Worm (Caenorhabditis elegans): Measurements from ENCODE around the gene dpl-1.

Gene dpl-1

DNA sequence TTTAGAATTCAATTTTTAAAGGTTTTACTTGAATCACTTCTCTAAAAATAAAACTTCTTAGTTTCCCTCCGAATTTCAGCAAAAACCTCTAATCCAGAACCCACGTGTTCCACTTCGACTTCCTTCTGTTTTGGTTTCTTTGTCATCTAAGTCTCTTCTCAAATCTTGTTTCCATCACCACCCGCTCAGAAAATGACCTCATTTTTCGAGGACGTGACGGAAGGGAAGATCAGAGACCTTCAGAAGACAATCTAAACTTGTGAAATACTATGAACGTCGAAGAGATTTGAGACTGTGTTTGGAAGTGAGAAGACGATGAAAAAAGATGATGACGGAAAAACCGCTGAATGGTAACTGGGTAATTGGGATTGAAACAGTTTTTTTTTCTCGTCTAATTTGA lies 19.9 kb downstream of the dpl-1 start:
- TF ChIP-seq pha-2 (tag; optimal IDR thresholded peaks at IDR 0.05) (no peak), ceh-45 (GFP tag; IDR thresholded peaks at IDR 0.05) (no peak), ceh-19 (GFP tag; optimal IDR thresholded peaks at IDR 0.05) (no peak), ceh-6 (GFP tag; optimal IDR thresholded peaks at IDR 0.05) (no peak), unc-55 (GFP tag; optimal IDR thresholded peaks at IDR 0.05) (no peak), pat-9 (tag; optimal IDR thresholded peaks at IDR 0.05) (no peak), ceh-14 (tag; optimal IDR thresholded peaks at IDR 0.05) (no peak), gmeb-2 (tag; optimal IDR thresholded peaks at IDR 0.05) (no peak), pax-1 (tag; optimal IDR thresholded peaks at IDR 0.05) (no peak), hlh-30 (tag; optimal IDR thresholded peaks at IDR 0.05; ENCODE audit: insufficient read depth) (no peak), ztf-16 (tag; optimal IDR thresholded peaks at IDR 0.05) (no peak), F13H6.1 (tag; optimal IDR thresholded peaks at IDR 0.05) (no peak), elt-2 (tag; optimal IDR thresholded peaks at IDR 0.05) (no peak)

DNA sequence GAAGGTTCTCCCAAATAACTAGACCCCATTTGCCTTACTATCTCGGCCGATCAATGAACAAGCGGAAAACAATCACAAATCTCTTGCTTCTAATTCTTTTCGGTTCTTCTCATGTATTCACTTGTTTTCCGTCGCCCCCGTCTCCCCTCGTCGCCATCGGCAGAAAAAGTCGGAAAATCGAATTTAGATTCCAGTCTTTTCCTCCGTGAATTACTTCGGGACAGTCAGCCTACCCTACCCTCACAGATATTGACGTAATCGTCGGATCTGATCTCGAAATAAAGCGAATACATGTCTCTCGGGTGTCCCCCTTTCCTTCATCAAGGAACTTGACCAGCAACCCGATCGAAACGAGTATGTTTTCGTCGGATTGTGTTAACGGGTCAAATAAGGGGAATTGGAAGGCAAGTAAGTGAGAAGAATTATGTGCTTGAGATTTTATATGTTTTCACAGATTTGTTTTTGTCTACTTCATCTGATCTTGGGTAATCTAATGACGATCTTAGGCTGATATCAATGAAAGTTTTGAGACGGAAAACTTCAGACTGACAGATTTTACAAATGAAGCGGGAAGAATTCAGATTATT lies 20.9 kb downstream of the dpl-1 start:
- TF ChIP-seq ama-1 (optimal IDR thresholded peaks at IDR 0.05) = no peak
- no peak for TF ChIP-seq T23F11.4 (GFP tag; optimal IDR thresholded peaks at IDR 0.05)
- TF ChIP-seq ceh-18 (tag; optimal IDR thresholded peaks at IDR 0.05) = no peak
- TF ChIP-seq tbx-2 (tag; optimal IDR thresholded peaks at IDR 0.05) = no peak
- no peak for TF ChIP-seq lin-11 (tag; optimal IDR thresholded peaks at IDR 0.05)
- TF ChIP-seq nhr-232 (tag; optimal IDR thresholded peaks at IDR 0.05) = no peak
- TF ChIP-seq hlh-13 (GFP tag; optimal IDR thresholded peaks at IDR 0.05) = no peak
- no peak for TF ChIP-seq ceh-48 (tag; optimal IDR thresholded peaks at IDR 0.05)

DNA sequence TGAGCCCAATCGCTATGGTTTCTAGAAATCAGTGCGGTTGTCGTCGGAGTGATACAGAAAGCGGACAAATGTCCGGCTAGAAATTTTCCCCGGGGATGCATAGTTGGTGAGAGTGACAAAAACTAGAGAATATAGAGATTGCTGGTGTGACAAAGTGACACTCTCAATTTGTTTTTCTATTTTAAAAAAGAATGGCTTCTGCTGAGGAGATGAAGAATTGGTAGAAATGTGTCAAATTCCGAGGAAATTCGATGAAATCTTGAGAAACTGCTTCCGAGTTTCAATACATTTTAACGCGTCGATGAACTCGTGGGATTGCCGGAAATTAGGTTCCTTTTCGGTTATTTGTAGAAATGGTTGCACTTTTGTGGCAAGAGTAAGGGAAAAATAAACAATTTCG lies 24.5 kb downstream of the dpl-1 start, which contains the start of gene twk-4:
twk-4 (minus strand) TSS at position 101 of the 400 bp plus-strand sequence.
- TF ChIP-seq ceh-24 (tag; optimal IDR thresholded peaks at IDR 0.05) (no peak), eyg-1 (tag; optimal IDR thresholded peaks at IDR 0.05) (no peak), pha-4 (tag; optimal IDR thresholded peaks at IDR 0.05) (no peak), ceh-19 (GFP tag; optimal IDR thresholded peaks at IDR 0.05) (no peak)

DNA sequence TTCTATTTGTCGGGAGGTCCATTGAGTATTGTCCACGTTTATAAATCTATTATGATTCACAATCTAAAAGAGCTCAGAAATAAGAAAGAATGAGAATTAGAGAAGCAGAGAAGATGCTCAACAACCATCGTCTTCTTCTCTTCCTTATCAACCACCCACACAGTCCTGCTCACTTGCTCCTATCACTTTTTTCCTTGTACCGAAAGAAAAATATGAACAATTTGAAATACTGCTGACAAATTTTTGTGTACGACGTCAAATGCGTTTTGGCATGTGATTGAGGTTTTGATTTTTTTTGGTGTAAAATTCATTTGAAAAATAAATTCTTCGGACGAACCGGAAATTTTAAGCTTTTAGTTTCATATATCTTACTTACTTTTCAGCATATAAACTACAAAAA lies 26.6 kb downstream of the dpl-1 start:
- no peak for TF ChIP-seq Y22D7AL.16 (tag; optimal IDR thresholded peaks at IDR 0.05)
- TF ChIP-seq hlh-8 (tag; optimal IDR thresholded peaks at IDR 0.05) = no peak
- no peak for TF ChIP-seq eyg-1 (tag; optimal IDR thresholded peaks at IDR 0.05)
- no peak for TF ChIP-seq ets-4 (tag; optimal IDR thresholded peaks at IDR 0.05)
- TF ChIP-seq ceh-9 (tag; optimal IDR thresholded peaks at IDR 0.05) = no peak
- TF ChIP-seq syd-9 (tag; optimal IDR thresholded peaks at IDR 0.05) = no peak
- TF ChIP-seq ceh-18 (tag; optimal IDR thresholded peaks at IDR 0.05) = no peak
- TF ChIP-seq odd-2 (tag; optimal IDR thresholded peaks at IDR 0.05) = no peak
- TF ChIP-seq fax-1 (tag; optimal IDR thresholded peaks at IDR 0.05) = no peak
- no peak for TF ChIP-seq fkh-6 (tag; optimal IDR thresholded peaks at IDR 0.05)
- no peak for TF ChIP-seq ceh-19 (GFP tag; optimal IDR thresholded peaks at IDR 0.05)
- TF ChIP-seq ceh-22 (tag; optimal IDR thresholded peaks at IDR 0.05) = no peak
- TF ChIP-seq gmeb-2 (tag; optimal IDR thresholded peaks at IDR 0.05) = no peak
- no peak for TF ChIP-seq T23F11.4 (GFP tag; optimal IDR thresholded peaks at IDR 0.05)
- no peak for TF ChIP-seq C38D4.7 (GFP tag; optimal IDR thresholded peaks at IDR 0.05)
- TF ChIP-seq hlh-30 (tag; optimal IDR thresholded peaks at IDR 0.05; ENCODE audit: insufficient read depth) = no peak

DNA sequence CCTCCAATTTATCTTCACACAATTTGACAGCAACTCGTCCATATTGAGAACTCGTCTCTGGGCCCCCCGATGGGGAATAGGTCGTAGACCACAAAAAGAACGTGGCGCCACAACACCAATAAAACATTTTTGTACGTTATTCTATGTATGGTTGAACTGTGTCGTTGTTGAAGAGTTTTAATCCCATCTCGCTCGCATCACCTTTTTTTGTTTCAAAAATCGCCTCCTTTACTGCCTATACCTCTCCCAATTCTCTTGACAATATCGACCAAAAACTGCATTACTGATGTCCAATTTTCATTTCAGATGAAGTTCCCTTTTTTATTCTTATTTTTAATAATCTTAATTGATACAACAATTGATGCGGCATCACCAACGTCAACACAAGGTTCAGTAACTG lies 27.5 kb downstream of the dpl-1 start, which contains the start of gene let-23:
let-23 (plus strand) TSS at position 301 of the 400 bp plus-strand sequence.
- TF ChIP-seq ceh-48 (tag; optimal IDR thresholded peaks at IDR 0.05) (no peak), hlh-13 (GFP tag; optimal IDR thresholded peaks at IDR 0.05) (no peak)

Data from whole organism, late embryonic.